Worm (Caenorhabditis elegans) whole organism, late embryonic: Measurements from ENCODE around the gene R02F11.10.

Experiments used
- ama-1 ChIP-seq: fragments of 150-350 bp; optimal IDR thresholded peaks from 2 replicates; lab custom pipeline; 2014
- fkh-10 ChIP-seq: fragments of 150-350 bp; optimal IDR thresholded peaks from 2 replicates; lab custom pipeline; 2014; ENCODE audit warnings: missing biosample characterization, missing genetic modification reagents, missing genetic modification characterization
- odd-2 ChIP-seq: sonication (generic microtip); optimal IDR thresholded peaks from 2 replicates; lab custom pipeline; 2017; ENCODE audit warnings: antibody characterized with exemption, mild to moderate bottlenecking, missing genetic modification characterization, missing compliant biosample characterization
- pag-3 ChIP-seq: sonication (generic microtip); optimal IDR thresholded peaks from 2 replicates; lab custom pipeline; 2016; ENCODE audit warnings: missing compliant biosample characterization, missing genetic modification characterization, borderline replicate concordance
- pqm-1 ChIP-seq: sonication (generic microtip); optimal IDR thresholded peaks from 2 replicates; lab custom pipeline; 2016; ENCODE audit warnings: missing genetic modification characterization, missing compliant biosample characterization

DNA sequence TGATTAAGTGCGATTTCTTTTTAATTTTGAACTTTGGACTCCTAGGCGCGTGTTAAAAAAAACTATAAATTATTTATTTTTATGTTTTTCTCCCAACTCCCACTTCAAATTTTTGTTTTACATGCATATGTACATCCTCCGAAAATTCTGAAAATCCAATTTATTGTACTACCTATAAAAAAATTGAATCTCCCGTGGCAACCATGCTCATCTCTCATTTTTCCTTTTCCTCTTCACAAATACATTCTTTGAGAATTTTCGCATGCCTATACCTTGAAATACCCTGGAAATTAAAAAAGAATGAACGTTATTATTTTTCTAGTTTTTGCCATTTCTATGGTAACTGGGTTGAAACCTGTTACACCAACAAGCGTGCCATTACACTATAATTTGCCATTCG lies at the start of gene R02F11.10:
- no peak for TF ChIP-seq odd-2 (tag; lab: Kevin White, UChicago)
- no peak for TF ChIP-seq pqm-1 (tag; lab: Kevin White, UChicago)
- TF ChIP-seq fkh-10 (GFP tag; lab: Kevin White, UChicago) = no peak
- TF ChIP-seq ama-1 = no peak
- no peak for TF ChIP-seq pag-3 (tag; lab: Kevin White, UChicago)
